Fruit fly (Drosophila melanogaster) whole organism, embryonic: ENCODE data around the gene Ubi-p5E.

ENCODE experiments used
- CG10462 ChIP-seq: fragments of 200-800 bp; sonication (Bioruptor generic); optimal IDR thresholded peaks from 2 replicates; lab custom pipeline; 2016; ENCODE audit warnings: missing biosample characterization, missing genetic modification characterization
- CG13894 ChIP-seq: fragments of 200-800 bp; sonication (Bioruptor generic); optimal IDR thresholded peaks from 3 replicates; lab custom pipeline; 2018; ENCODE audit warnings: missing biosample characterization, mild to moderate bottlenecking, missing genetic modification characterization, moderate library complexity
- CG15011 ChIP-seq: fragments of 200-800 bp; sonication (Bioruptor generic); optimal IDR thresholded peaks from 3 replicates; lab custom pipeline; 2018; ENCODE audit warnings: missing biosample characterization, mild to moderate bottlenecking, missing genetic modification characterization
- CG15479 ChIP-seq: fragments of 200-800 bp; sonication (Bioruptor generic); optimal IDR thresholded peaks from 3 replicates; lab custom pipeline; 2019; ENCODE audit warnings: missing biosample characterization, mild to moderate bottlenecking, missing genetic modification characterization, moderate library complexity
- CG15601 ChIP-seq: fragments of 200-800 bp; sonication (Bioruptor generic); optimal IDR thresholded peaks from 3 replicates; lab custom pipeline; 2019; ENCODE audit warnings: missing biosample characterization, mild to moderate bottlenecking, missing genetic modification characterization, moderate library complexity
- CG17328 ChIP-seq: fragments of 200-800 bp; sonication (Bioruptor generic); IDR thresholded peaks from 2 replicates; pipeline ENCODE4 v1.3.6; 2022; ENCODE audit warnings: missing biosample characterization, missing genetic modification characterization
- CG18011 ChIP-seq: fragments of 200-800 bp; sonication (Bioruptor generic); optimal IDR thresholded peaks from 2 replicates; lab custom pipeline; 2017; ENCODE audit warnings: missing biosample characterization, missing genetic modification characterization, mild to moderate bottlenecking, moderate library complexity, missing genotype
- CG30020 ChIP-seq: fragments of 200-800 bp; optimal IDR thresholded peaks from 2 replicates; lab custom pipeline; 2019; ENCODE audit warnings: missing biosample characterization, mild to moderate bottlenecking, missing genetic modification characterization, moderate library complexity
- CG32532 ChIP-seq: fragments of 200-800 bp; sonication (Bioruptor generic); IDR thresholded peaks from 2 replicates; pipeline ENCODE4 v1.3.6; 2022; ENCODE audit warnings: missing biosample characterization, missing genetic modification characterization
- CG32772 ChIP-seq: fragments of 200-800 bp; sonication (Bioruptor generic); IDR thresholded peaks from 2 replicates; pipeline ENCODE4 v1.3.6; 2022; ENCODE audit warnings: missing biosample characterization, missing genetic modification characterization
- CG34224 ChIP-seq: fragments of 200-800 bp; sonication (Bioruptor generic); IDR thresholded peaks from 3 replicates; pipeline ENCODE4 v1.3.6; 2022; ENCODE audit warnings: missing biosample characterization, missing genetic modification characterization; ENCODE audit not compliant: partially characterized antibody
- CG6254 ChIP-seq: fragments of 200-800 bp; sonication (Bioruptor generic); optimal IDR thresholded peaks from 3 replicates; lab custom pipeline; 2017; ENCODE audit warnings: mild to moderate bottlenecking, missing biosample characterization, missing genetic modification reagents, missing genetic modification characterization
- CG6854 ChIP-seq: fragments of 200-800 bp; sonication (Bioruptor generic); optimal IDR thresholded peaks from 3 replicates; lab custom pipeline; 2017; ENCODE audit warnings: missing biosample characterization, mild to moderate bottlenecking, missing genetic modification characterization
- Dbx ChIP-seq: fragments of 200-800 bp; sonication (Bioruptor generic); IDR thresholded peaks from 3 replicates; pipeline ENCODE4 v1.3.6; 2022; ENCODE audit warnings: missing biosample characterization, missing genetic modification characterization
- Dll ChIP-seq: fragments of 200-800 bp; sonication (Bioruptor generic); IDR thresholded peaks from 4 replicates; pipeline ENCODE4 v1.3.6; 2022; ENCODE audit warnings: missing biosample characterization, missing genetic modification characterization; ENCODE audit not compliant: partially characterized antibody
- Ets65A ChIP-seq: fragments of 200-800 bp; sonication (Bioruptor generic); peaks from one replicate; lab custom pipeline; 2016; ENCODE audit warnings: missing biosample characterization, missing genetic modification characterization
- HLH3B ChIP-seq: fragments of 200-800 bp; sonication (Bioruptor generic); IDR thresholded peaks from 2 replicates; pipeline ENCODE4 v1.3.6; 2022; ENCODE audit warnings: missing biosample characterization, missing genetic modification characterization
- Hr78 ChIP-seq, 2 experiments: fragments of 200-800 bp in 1 of 2; fragments of >200 bp in 1 of 2; sonication (Bioruptor generic) in 1 of 2; optimal IDR thresholded peaks; 2 replicates each; lab custom pipeline; 2017 to 2019; ENCODE audit warnings: missing biosample characterization in 2 of 2, missing genetic modification characterization in 2 of 2, mild to moderate bottlenecking in 1 of 2, moderate library complexity in 1 of 2
- Lhr ChIP-seq: fragments of 200-800 bp; sonication (Bioruptor generic); optimal IDR thresholded peaks from 3 replicates; lab custom pipeline; 2017; ENCODE audit warnings: mild to moderate bottlenecking, missing biosample characterization, missing genetic modification reagents, missing genetic modification characterization
- Mes4 ChIP-seq: fragments of 200-800 bp; sonication (Bioruptor generic); optimal IDR thresholded peaks from 2 replicates; lab custom pipeline; 2016; ENCODE audit warnings: missing biosample characterization, missing genetic modification characterization
- Myb ChIP-seq: fragments of 200-800 bp; sonication (Bioruptor generic); optimal IDR thresholded peaks from 2 replicates; lab custom pipeline; 2016; ENCODE audit warnings: missing biosample characterization, missing genetic modification characterization
- Rx ChIP-seq: fragments of 200-800 bp; sonication (Bioruptor generic); IDR thresholded peaks from 2 replicates; pipeline ENCODE4 v1.3.6; 2022; ENCODE audit warnings: missing biosample characterization, missing genetic modification characterization
- Sox100B ChIP-seq: fragments of 200-800 bp; sonication (Bioruptor generic); optimal IDR thresholded peaks from 3 replicates; lab custom pipeline; 2018; ENCODE audit warnings: missing biosample characterization, mild to moderate bottlenecking, missing genetic modification characterization
- Spps ChIP-seq: fragments of 200-800 bp; sonication (Bioruptor generic); optimal IDR thresholded peaks from 2 replicates; lab custom pipeline; 2018; ENCODE audit warnings: missing biosample characterization, mild to moderate bottlenecking, missing genetic modification characterization
- Sry-β ChIP-seq: fragments of 200-800 bp; sonication (Bioruptor generic); optimal IDR thresholded peaks from 2 replicates; lab custom pipeline; 2018; ENCODE audit warnings: missing biosample characterization, mild to moderate bottlenecking, missing genetic modification characterization, moderate library complexity
- Sry-δ ChIP-seq: fragments of 200-800 bp; sonication (Bioruptor generic); optimal IDR thresholded peaks from 2 replicates; lab custom pipeline; 2016; ENCODE audit warnings: missing biosample characterization, missing genetic modification characterization
- Tbp ChIP-seq: fragments of >200 bp; optimal IDR thresholded peaks from 2 replicates; lab custom pipeline; 2018; ENCODE audit warnings: missing biosample characterization, missing genetic modification characterization
- Trl ChIP-seq, 3 experiments: fragments of >200 bp in 2 of 3; fragments of 200-800 bp in 1 of 3; sonication (Bioruptor generic) in 1 of 3; optimal IDR thresholded peaks; 2 replicates in 1 of 3; 3 replicates in 2 of 3; lab custom pipeline; 2016 to 2017; ENCODE audit warnings: missing biosample characterization in 1 of 3, missing genetic modification characterization in 1 of 3
- ap ChIP-seq: fragments of 200-800 bp; sonication (Bioruptor generic); IDR thresholded peaks from 2 replicates; pipeline ENCODE4 v1.3.6; 2022; ENCODE audit warnings: missing biosample characterization, missing genetic modification characterization
- ase ChIP-seq: fragments of 200-800 bp; sonication (Bioruptor generic); IDR thresholded peaks from 3 replicates; pipeline ENCODE4 v1.3.6; 2022; ENCODE audit warnings: missing biosample characterization, missing genetic modification characterization
- bbx ChIP-seq: fragments of 200-800 bp; sonication (Bioruptor generic); IDR thresholded peaks from 2 replicates; pipeline ENCODE4 v1.3.6; 2022; ENCODE audit warnings: missing biosample characterization, missing genetic modification characterization; ENCODE audit not compliant: partially characterized antibody
- bigmax ChIP-seq: fragments of 200-800 bp; sonication (Bioruptor generic); optimal IDR thresholded peaks from 2 replicates; lab custom pipeline; 2018; ENCODE audit warnings: missing biosample characterization, mild to moderate bottlenecking, missing genetic modification characterization
- cad ChIP-seq: fragments of >200 bp; optimal IDR thresholded peaks from 2 replicates; lab custom pipeline; 2017; ENCODE audit warnings: missing biosample characterization, missing genetic modification characterization
- caup ChIP-seq: fragments of 200-800 bp; sonication (Bioruptor generic); optimal IDR thresholded peaks from 3 replicates; lab custom pipeline; 2017; ENCODE audit warnings: missing biosample characterization, mild to moderate bottlenecking, missing genetic modification characterization, moderate library complexity; ENCODE audit not compliant: severe bottlenecking
- ewg ChIP-seq: fragments of 200-800 bp; sonication (Bioruptor generic); optimal IDR thresholded peaks from 3 replicates; lab custom pipeline; 2017; ENCODE audit warnings: mild to moderate bottlenecking, missing biosample characterization, missing genetic modification reagents, missing genetic modification characterization
- eyg ChIP-seq: fragments of 200-800 bp; sonication (Bioruptor generic); optimal IDR thresholded peaks from 3 replicates; lab custom pipeline; 2016; ENCODE audit warnings: missing biosample characterization, missing genetic modification characterization
- fru ChIP-seq: fragments of >200 bp; optimal IDR thresholded peaks from 2 replicates; lab custom pipeline; 2017
- gfzf ChIP-seq: fragments of 200-800 bp; sonication (Bioruptor generic); optimal IDR thresholded peaks from 2 replicates; lab custom pipeline; 2016; ENCODE audit warnings: missing biosample characterization, mild to moderate bottlenecking, missing genetic modification characterization, moderate library complexity
- ind ChIP-seq: fragments of 200-800 bp; sonication (Bioruptor generic); optimal IDR thresholded peaks from 3 replicates; lab custom pipeline; 2016; ENCODE audit warnings: missing biosample characterization, missing genetic modification characterization
- inv ChIP-seq: fragments of 200-800 bp; sonication (Bioruptor generic); IDR thresholded peaks from 2 replicates; pipeline ENCODE4 v1.3.6; 2022; ENCODE audit warnings: missing biosample characterization, missing genetic modification characterization; ENCODE audit not compliant: partially characterized antibody
- odd ChIP-seq: fragments of 200-800 bp; sonication (Bioruptor generic); optimal IDR thresholded peaks from 2 replicates; lab custom pipeline; 2017; ENCODE audit warnings: missing biosample characterization, mild to moderate bottlenecking, missing genetic modification characterization
- pb ChIP-seq: fragments of 200-800 bp; sonication (Bioruptor generic); optimal IDR thresholded peaks from 3 replicates; lab custom pipeline; 2016; ENCODE audit warnings: missing biosample characterization, missing genetic modification characterization
- peb ChIP-seq: fragments of 200-800 bp; sonication (Bioruptor generic); IDR thresholded peaks from 2 replicates; pipeline ENCODE4 v1.3.6; 2022; ENCODE audit warnings: missing biosample characterization, missing genetic modification characterization
- rib ChIP-seq: fragments of 200-800 bp; sonication (Bioruptor generic); IDR thresholded peaks from 2 replicates; pipeline ENCODE4 v1.3.6; 2022; ENCODE audit warnings: missing biosample characterization, missing genetic modification characterization
- seq ChIP-seq: fragments of 200-800 bp; sonication (Bioruptor generic); IDR thresholded peaks from 2 replicates; pipeline ENCODE4 v1.3.6; 2022; ENCODE audit warnings: missing biosample characterization, missing genetic modification characterization
- sisA ChIP-seq: fragments of 200-800 bp; sonication (Bioruptor generic); IDR thresholded peaks from 2 replicates; pipeline ENCODE4 v1.3.6; 2022; ENCODE audit warnings: missing biosample characterization, missing genetic modification characterization
- tup ChIP-seq: fragments of 200-800 bp; sonication (Bioruptor generic); optimal IDR thresholded peaks from 2 replicates; lab custom pipeline; 2016; ENCODE audit warnings: missing biosample characterization, mild to moderate bottlenecking, missing genetic modification characterization, moderate library complexity
- tx ChIP-seq: fragments of 200-800 bp; sonication (Bioruptor generic); optimal IDR thresholded peaks from 2 replicates; lab custom pipeline; 2016; ENCODE audit warnings: missing biosample characterization, missing genetic modification characterization
- unpg ChIP-seq: fragments of 200-800 bp; sonication (Bioruptor generic); optimal IDR thresholded peaks from 3 replicates; lab custom pipeline; 2018; ENCODE audit warnings: missing biosample characterization, mild to moderate bottlenecking, missing genetic modification characterization, moderate library complexity
- wor ChIP-seq: fragments of 200-800 bp; sonication (Bioruptor generic); IDR thresholded peaks from 2 replicates; pipeline ENCODE4 v1.3.6; 2022; ENCODE audit warnings: missing biosample characterization, missing genetic modification characterization
- yki ChIP-seq: fragments of >200 bp; optimal IDR thresholded peaks from 3 replicates; lab custom pipeline; 2018

Ubi-p5E gene

dm6 chrX:6287842-6288241, 8.4 kb upstream of the Ubi-p5E start, which contains the start of the genes Top3beta and wuho (continued):
- TF ChIP-seq Trl (optimal IDR thresholded peaks at IDR 0.05; lab: Kevin White, UChicago) (no peak), Trl (GFP tag; optimal IDR thresholded peaks at IDR 0.05; lab: Kevin White, UChicago) (peak; percentile 58), tup (GFP tag; lab: Kevin White, UChicago) (no peak), CG32532 (GFP tag; lab: Robert Waterston, UW) (0 out of 2 replicates have a peak, but pooled peaks have one; percentile 15), inv (GFP tag; lab: Robert Waterston, UW) (peak; percentile 50), odd (GFP tag; lab: Kevin White, UChicago) (no peak), Ets65A (GFP tag; lab: Kevin White, UChicago) (peak; percentile 90), CG15601 (tag; lab: Kevin White, UChicago) (no peak), eyg (peak; percentile 13), pb (GFP tag; lab: Kevin White, UChicago) (peak; percentile 6), CG6854 (GFP tag; lab: Kevin White, UChicago) (no peak), Mes4 (GFP tag; lab: Kevin White, UChicago) (peak; percentile 7), gfzf (GFP tag; lab: Kevin White, UChicago) (peak; percentile 99), Myb (GFP tag; lab: Kevin White, UChicago) (peak; percentile 76), rib (GFP tag; lab: Robert Waterston, UW) (no peak), CG18011 (GFP tag; lab: Kevin White, UChicago) (peak; percentile 25), wor (GFP tag; lab: Robert Waterston, UW) (no peak), ap (GFP tag; lab: Robert Waterston, UW) (no peak), Hr78 (GFP tag; optimal IDR thresholded peaks at IDR 0.05; lab: Kevin White, UChicago) (no peak), sisA (GFP tag; lab: Robert Waterston, UW) (no peak), CG34224 (GFP tag; lab: Robert Waterston, UW) (peak; percentile 71), CG6254 (GFP tag; lab: Kevin White, UChicago) (no peak), seq (GFP tag; lab: Robert Waterston, UW) (no peak), Lhr (GFP tag; lab: Kevin White, UChicago) (peak; percentile 62), Sry-β (GFP tag; lab: Kevin White, UChicago) (peak; percentile 53), caup (peak; percentile 62), CG32772 (GFP tag; lab: Robert Waterston, UW) (no peak), Sry-δ (GFP tag; lab: Kevin White, UChicago) (peak; percentile 83), ewg (GFP tag; lab: Kevin White, UChicago) (peak; percentile 42), HLH3B (GFP tag; lab: Robert Waterston, UW) (no peak), CG30020 (tag; lab: Kevin White, UChicago) (peak; percentile 41), Tbp (GFP tag; lab: Kevin White, UChicago) (no peak), CG17328 (no peak), yki (no peak), bbx (GFP tag; lab: Robert Waterston, UW) (peak; percentile 79), ase (GFP tag; lab: Robert Waterston, UW) (no peak), Sox100B (GFP tag; lab: Kevin White, UChicago) (no peak), CG15011 (no peak), CG10462 (GFP tag; lab: Kevin White, UChicago) (no peak), peb (GFP tag; lab: Robert Waterston, UW) (no peak), Spps (peak; percentile 6), Dbx (GFP tag; lab: Robert Waterston, UW) (peak; percentile 62; the same call in 2 of the 3 replicates), bigmax (GFP tag; lab: Kevin White, UChicago) (peak; percentile 44), Rx (no peak), ind (peak; percentile 23), CG15479 (GFP tag; lab: Kevin White, UChicago) (peak; percentile 90), CG13894 (tag; lab: Kevin White, UChicago) (peak; percentile 97), Dll (GFP tag; lab: Robert Waterston, UW) (peak; percentile 68; the same call in 3 of the 4 replicates), unpg (GFP tag; lab: Kevin White, UChicago) (peak; percentile 28), fru (no peak), tx (GFP tag; lab: Kevin White, UChicago) (no peak), cad (GFP tag; lab: Kevin White, UChicago) (no peak)
